Worm (Caenorhabditis elegans) whole organism, mixed stage, embryonic: Measurements from ENCODE around the gene Y54H5A.2.

Source experiments
- ceh-39 ChIP-seq: fragments of 150-350 bp; optimal IDR thresholded peaks from 2 replicates; lab custom pipeline; 2014; ENCODE audit warnings: missing biosample characterization, missing genetic modification characterization
- elt-3 ChIP-seq: fragments of 150-350 bp; optimal IDR thresholded peaks from 2 replicates; lab custom pipeline; 2014; ENCODE audit warnings: missing biosample characterization, missing genetic modification characterization
- nhr-12 ChIP-seq: fragments of 150-350 bp; optimal IDR thresholded peaks from 2 replicates; lab custom pipeline; 2014; ENCODE audit warnings: missing biosample characterization, missing genetic modification characterization
- sem-2 ChIP-seq: fragments of 200-800 bp; sonication (Bioruptor generic); optimal IDR thresholded peaks from 2 replicates; lab custom pipeline; 2018; ENCODE audit warnings: mild to moderate bottlenecking, missing genetic modification characterization, missing compliant biosample characterization
- snpc-4 ChIP-seq: fragments of 150-350 bp; optimal IDR thresholded peaks from 2 replicates; lab custom pipeline; 2014; ENCODE audit warnings: missing biosample characterization, missing genetic modification characterization
- unc-62 ChIP-seq: fragments of 150-350 bp; optimal IDR thresholded peaks from 2 replicates; lab custom pipeline; 2014; ENCODE audit warnings: missing biosample characterization, missing genetic modification reagents, missing genetic modification characterization
- ztf-11 ChIP-seq: fragments of 150-350 bp; optimal IDR thresholded peaks from 2 replicates; lab custom pipeline; 2014; ENCODE audit warnings: missing biosample characterization, missing genetic modification characterization

- TF ChIP-seq nhr-12 (tag; lab: Kevin White, UChicago) (no peak), snpc-4 (tag; lab: Kevin White, UChicago) (no peak), ceh-39 (tag; lab: Kevin White, UChicago) (no peak), ztf-11 (tag; lab: Kevin White, UChicago) (no peak), unc-62 (GFP tag; lab: Kevin White, UChicago) (no peak), sem-2 (GFP tag; lab: Kevin White, UChicago) (no peak), elt-3 (no peak)
Observed at ce11 chrIII:5137685-5138084, 11.7 kb downstream of the Y54H5A.2 start.
